Worm (Caenorhabditis elegans) whole organism, L1 larva: Measurements from ENCODE around the gene C10F3.7.

ENCODE experiments used
- aha-1 ChIP-seq: fragments of 150-350 bp; optimal IDR thresholded peaks from 2 replicates; lab custom pipeline; 2014; ENCODE audit warnings: missing biosample characterization, missing genetic modification characterization
- alr-1 ChIP-seq: fragments of 200-800 bp; sonication (Bioruptor generic); optimal IDR thresholded peaks from 2 replicates; lab custom pipeline; 2018; ENCODE audit warnings: borderline replicate concordance, mild to moderate bottlenecking, missing genetic modification characterization, missing compliant biosample characterization
- aly-2 ChIP-seq: fragments of 150-350 bp; optimal IDR thresholded peaks from 2 replicates; lab custom pipeline; 2014; ENCODE audit warnings: missing biosample characterization, missing genetic modification characterization
- blmp-1 ChIP-seq: fragments of 150-350 bp; optimal IDR thresholded peaks from 2 replicates; lab custom pipeline; 2014; ENCODE audit warnings: missing biosample characterization, missing genetic modification characterization
- ceh-88 ChIP-seq: fragments of 200-800 bp; sonication (Bioruptor generic); IDR thresholded peaks from 2 replicates; pipeline ENCODE4 v1.3.6; 2022; ENCODE audit warnings: missing genetic modification characterization, missing compliant biosample characterization
- dsc-1 ChIP-seq: sonication (generic microtip); optimal IDR thresholded peaks from 2 replicates; lab custom pipeline; 2016; ENCODE audit warnings: mild to moderate bottlenecking, missing genetic modification characterization, missing compliant biosample characterization
- efl-1 ChIP-seq, 4 experiments: fragments of 150-350 bp; optimal IDR thresholded peaks in 3 of 4; peaks in 1 of 4; 1 replicate in 1 of 4; 2 replicates in 3 of 4; lab custom pipeline; 2014; ENCODE audit warnings: missing biosample characterization in 2 of 4, missing genetic modification characterization in 2 of 4, missing genetic modification reagents in 2 of 4
- efl-3 ChIP-seq: fragments of 200-800 bp; sonication (Bioruptor generic); optimal IDR thresholded peaks from 2 replicates; lab custom pipeline; 2018; ENCODE audit warnings: mild to moderate bottlenecking, missing genetic modification characterization, missing compliant biosample characterization
- egl-13 ChIP-seq: sonication (generic microtip); optimal IDR thresholded peaks from 2 replicates; lab custom pipeline; 2016; ENCODE audit warnings: missing genotype, missing genetic modification reagents, missing genetic modification characterization, missing compliant biosample characterization
- egl-27 ChIP-seq, 2 experiments: fragments of 150-350 bp in 1 of 2; sonication (generic microtip); optimal IDR thresholded peaks; 3 replicates each; lab custom pipeline; 2017 to 2018; ENCODE audit warnings: missing biosample characterization in 2 of 2, missing genetic modification characterization in 2 of 2, missing genetic modification reagents in 2 of 2
- elt-3 ChIP-seq, 6 experiments: fragments of 150-350 bp in 1 of 6; sonication (generic microtip); optimal IDR thresholded peaks; 2 replicates each; lab custom pipeline; 2017 to 2018; ENCODE audit warnings: missing biosample characterization in 6 of 6, missing genetic modification characterization in 6 of 6, inconsistent platforms in 1 of 6
- ets-5 ChIP-seq: fragments of 200-800 bp; sonication (Bioruptor generic); IDR thresholded peaks from 2 replicates; pipeline ENCODE4 v1.3.6; 2022; ENCODE audit warnings: missing genetic modification characterization, missing compliant biosample characterization
- fkh-8 ChIP-seq: sonication (generic microtip); optimal IDR thresholded peaks from 2 replicates; lab custom pipeline; 2016; ENCODE audit warnings: mild to moderate bottlenecking, missing genetic modification characterization, missing compliant biosample characterization
- grh-1 ChIP-seq: fragments of 200-800 bp; sonication (Bioruptor generic); IDR thresholded peaks from 2 replicates; pipeline ENCODE4 v1.3.6; 2022; ENCODE audit warnings: missing genetic modification reagents, missing genetic modification characterization, missing compliant biosample characterization
- hlh-17 ChIP-seq: fragments of 200-800 bp; sonication (Bioruptor generic); optimal IDR thresholded peaks from 2 replicates; lab custom pipeline; 2018; ENCODE audit warnings: missing genetic modification characterization, mild to moderate bottlenecking, missing compliant biosample characterization, moderate library complexity, borderline replicate concordance
- isw-1 ChIP-seq: fragments of 200-800 bp; sonication (Bioruptor generic); IDR thresholded peaks from 2 replicates; pipeline ENCODE4 v1.3.6; 2022; ENCODE audit warnings: missing genetic modification characterization, missing compliant biosample characterization
- jun-1 ChIP-seq: fragments of 150-350 bp; optimal IDR thresholded peaks from 2 replicates; lab custom pipeline; 2014; ENCODE audit warnings: missing biosample characterization, missing genetic modification reagents, missing genetic modification characterization
- lin-13 ChIP-seq: fragments of 150-350 bp; optimal IDR thresholded peaks from 2 replicates; lab custom pipeline; 2014; ENCODE audit warnings: missing biosample characterization, missing genetic modification reagents, missing genetic modification characterization
- lin-39 ChIP-seq: fragments of 150-350 bp; optimal IDR thresholded peaks from 2 replicates; lab custom pipeline; 2014; ENCODE audit warnings: missing biosample characterization, missing genetic modification reagents, missing genetic modification characterization
- lir-3 ChIP-seq: sonication (generic microtip); optimal IDR thresholded peaks from 2 replicates; lab custom pipeline; 2016; ENCODE audit warnings: mild to moderate bottlenecking, missing genetic modification characterization, moderate library complexity, missing compliant biosample characterization; ENCODE audit not compliant: poor library complexity
- lsy-2 ChIP-seq, 2 experiments: fragments of 150-350 bp; optimal IDR thresholded peaks; 2 replicates each; lab custom pipeline; 2014; ENCODE audit warnings: missing biosample characterization in 2 of 2, missing genetic modification characterization in 2 of 2
- mab-9 ChIP-seq: fragments of 200-800 bp; sonication (Bioruptor generic); IDR thresholded peaks from 2 replicates; pipeline ENCODE4 v1.3.6; 2022; ENCODE audit warnings: missing genetic modification reagents, missing genetic modification characterization, missing compliant biosample characterization
- mdl-1 ChIP-seq, 2 experiments: fragments of 150-350 bp; optimal IDR thresholded peaks; 2 replicates each; lab custom pipeline; 2014 to 2017; ENCODE audit warnings: missing biosample characterization in 2 of 2, missing genetic modification characterization in 2 of 2, inconsistent platforms in 1 of 2
- mep-1 ChIP-seq: fragments of 150-350 bp; optimal IDR thresholded peaks from 2 replicates; lab custom pipeline; 2014; ENCODE audit warnings: missing biosample characterization, missing genetic modification characterization
- nhr-11 ChIP-seq: fragments of 150-350 bp; optimal IDR thresholded peaks from 2 replicates; lab custom pipeline; 2014; ENCODE audit warnings: missing biosample characterization, missing genetic modification characterization
- nhr-19 ChIP-seq: fragments of 200-800 bp; sonication (Bioruptor generic); conservative IDR thresholded peaks from 2 replicates; pipeline ENCODE4 v1.3.6; 2022; ENCODE audit warnings: missing genetic modification characterization, missing compliant biosample characterization
- nhr-76 ChIP-seq: sonication (generic microtip); optimal IDR thresholded peaks from 2 replicates; lab custom pipeline; 2017; ENCODE audit warnings: missing biosample characterization, missing genetic modification characterization
- nhr-77 ChIP-seq: fragments of 150-350 bp; optimal IDR thresholded peaks from 2 replicates; lab custom pipeline; 2014; ENCODE audit warnings: missing biosample characterization, missing genetic modification characterization
- nhr-85 ChIP-seq: sonication (generic microtip); peaks from one replicate; lab custom pipeline; 2016; ENCODE audit warnings: missing genetic modification characterization, inconsistent platforms, missing compliant biosample characterization
- nhr-90 ChIP-seq: sonication (generic microtip); optimal IDR thresholded peaks from 2 replicates; lab custom pipeline; 2016; ENCODE audit warnings: mild to moderate bottlenecking, missing genetic modification characterization, missing compliant biosample characterization; ENCODE audit not compliant: poor library complexity
- pqm-1 ChIP-seq: sonication (generic microtip); optimal IDR thresholded peaks from 3 replicates; lab custom pipeline; 2017; ENCODE audit warnings: missing biosample characterization, missing genetic modification characterization
- skn-1 ChIP-seq: fragments of 150-350 bp; optimal IDR thresholded peaks from 2 replicates; lab custom pipeline; 2014; ENCODE audit warnings: missing biosample characterization, missing genetic modification characterization
- sox-4 ChIP-seq: sonication (generic microtip); optimal IDR thresholded peaks from 2 replicates; lab custom pipeline; 2016; ENCODE audit warnings: missing genetic modification characterization, missing compliant biosample characterization
- sptf-1 ChIP-seq: fragments of 150-350 bp; optimal IDR thresholded peaks from 2 replicates; lab custom pipeline; 2014; ENCODE audit warnings: missing biosample characterization, missing genetic modification characterization
- swsn-7 ChIP-seq: sonication (generic microtip); optimal IDR thresholded peaks from 2 replicates; lab custom pipeline; 2016; ENCODE audit warnings: missing genetic modification characterization, missing compliant biosample characterization
- unc-130 ChIP-seq: fragments of 150-350 bp; optimal IDR thresholded peaks from 2 replicates; lab custom pipeline; 2017; ENCODE audit warnings: missing biosample characterization, missing genetic modification characterization, inconsistent platforms
- unc-62 ChIP-seq: fragments of 150-350 bp; optimal IDR thresholded peaks from 2 replicates; lab custom pipeline; 2014; ENCODE audit warnings: missing biosample characterization, missing genetic modification reagents, missing genetic modification characterization
- xbp-1 ChIP-seq: sonication (generic microtip); optimal IDR thresholded peaks from 2 replicates; lab custom pipeline; 2016; ENCODE audit warnings: missing genetic modification characterization, missing compliant biosample characterization
- zag-1 ChIP-seq: fragments of 150-350 bp; optimal IDR thresholded peaks from 2 replicates; lab custom pipeline; 2014; ENCODE audit warnings: missing biosample characterization, missing genetic modification characterization
- zip-4 ChIP-seq: fragments of 200-800 bp; sonication (Bioruptor generic); optimal IDR thresholded peaks from 2 replicates; lab custom pipeline; 2018; ENCODE audit warnings: mild to moderate bottlenecking, missing genetic modification characterization, moderate library complexity, missing compliant biosample characterization
- ztf-4 ChIP-seq: fragments of 150-350 bp; optimal IDR thresholded peaks from 2 replicates; lab custom pipeline; 2014; ENCODE audit warnings: missing biosample characterization, missing genetic modification characterization

Gene C10F3.7

ce11 chrV:6030559-6030975 is 43.9 kb upstream of the C10F3.7 start (continued):
- no peak for TF ChIP-seq sptf-1 (tag; lab: Kevin White, UChicago)
- TF ChIP-seq efl-3: no peak
- TF ChIP-seq swsn-7 (tag; lab: Kevin White, UChicago): no peak
- no peak for TF ChIP-seq zip-4 (GFP tag; lab: Kevin White, UChicago)
- no peak for TF ChIP-seq xbp-1 (tag; lab: Kevin White, UChicago)
- no peak for TF ChIP-seq sox-4
- peak; percentile 16 for TF ChIP-seq fkh-8
- TF ChIP-seq mab-9 (GFP tag; lab: Robert Waterston, UW): no peak
- TF ChIP-seq blmp-1 (tag; lab: Kevin White, UChicago): no peak
- TF ChIP-seq alr-1: no peak
- TF ChIP-seq aha-1: no peak
- no peak for TF ChIP-seq aly-2 (tag; lab: Kevin White, UChicago)
- TF ChIP-seq grh-1 (GFP tag; lab: Robert Waterston, UW): no peak
- no peak for TF ChIP-seq unc-130 (tag; lab: Kevin White, UChicago)
- TF ChIP-seq nhr-77 (tag; lab: Kevin White, UChicago): no peak
- TF ChIP-seq dsc-1 (tag; lab: Kevin White, UChicago): no peak
- no peak for TF ChIP-seq ceh-88 (GFP tag; lab: Robert Waterston, UW)
- TF ChIP-seq lsy-2 (tag; optimal IDR thresholded peaks at IDR 0.05; lab: Kevin White, UChicago): peak in 1 of 2 experiments; percentile 40
- TF ChIP-seq nhr-19 (GFP tag; lab: Robert Waterston, UW): no peak
- no peak for TF ChIP-seq elt-3 (tag; optimal IDR thresholded peaks at IDR 0.05; lab: Kevin White, UChicago)
- no peak for TF ChIP-seq unc-62 (GFP tag; lab: Kevin White, UChicago)
- TF ChIP-seq zag-1 (tag; lab: Kevin White, UChicago): no peak
- no peak for TF ChIP-seq nhr-76 (tag; lab: Kevin White, UChicago)
- TF ChIP-seq ets-5 (GFP tag; lab: Robert Waterston, UW): no peak
- TF ChIP-seq lir-3 (tag; lab: Kevin White, UChicago): no peak
- no peak for TF ChIP-seq mdl-1 (tag; optimal IDR thresholded peaks at IDR 0.05; lab: Kevin White, UChicago)
- no peak for TF ChIP-seq lin-13
- TF ChIP-seq egl-27 (tag; optimal IDR thresholded peaks at IDR 0.05; lab: Kevin White, UChicago): no peak
- TF ChIP-seq mep-1 (tag; lab: Kevin White, UChicago): no peak
- no peak for TF ChIP-seq nhr-85 (tag; lab: Kevin White, UChicago)
- no peak for TF ChIP-seq nhr-11
- TF ChIP-seq skn-1: no peak
- TF ChIP-seq nhr-90: no peak
- TF ChIP-seq efl-1 (optimal IDR thresholded peaks at IDR 0.05; lab: Kevin White, UChicago): peak; percentile 11 to 12
- peak in 1 of 2 experiments; percentile 19 for TF ChIP-seq efl-1 (GFP tag; optimal IDR thresholded peaks at IDR 0.05 in 1 of 2; lab: Kevin White, UChicago)
- TF ChIP-seq ztf-4: no peak
- TF ChIP-seq isw-1 (GFP tag; lab: Robert Waterston, UW): no peak
- no peak for TF ChIP-seq hlh-17 (GFP tag; lab: Kevin White, UChicago)
- TF ChIP-seq pqm-1 (tag; lab: Kevin White, UChicago): no peak
- no peak for TF ChIP-seq lin-39 (tag; lab: Kevin White, UChicago)
- no peak for TF ChIP-seq jun-1 (tag; lab: Kevin White, UChicago)
- TF ChIP-seq egl-13 (tag; lab: Kevin White, UChicago): no peak
- TF ChIP-seq, all 84 proteins: peak for 13

DNA sequence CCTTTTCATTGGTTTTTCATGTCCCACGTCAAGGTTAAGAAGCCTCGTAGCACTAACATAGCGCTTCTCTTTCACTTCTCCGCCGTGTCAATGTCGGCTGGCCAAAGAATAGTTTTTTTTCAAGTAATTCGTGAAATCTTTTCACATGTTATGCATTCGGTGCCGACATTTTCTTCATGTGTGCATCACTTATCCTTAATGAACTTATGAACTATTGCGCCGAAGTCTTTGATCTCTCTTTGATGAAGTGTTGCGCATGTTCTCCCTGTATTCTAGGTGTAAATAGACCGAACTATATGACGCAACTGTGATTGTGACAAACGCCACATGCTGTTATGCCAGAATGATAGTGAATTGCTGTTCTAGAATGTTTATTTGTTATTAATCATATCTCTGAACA is 35.4 kb upstream of the C10F3.7 start:
- TF ChIP-seq blmp-1 (tag; lab: Kevin White, UChicago) (peak; percentile 17), grh-1 (GFP tag; lab: Robert Waterston, UW) (no peak), nhr-85 (tag; lab: Kevin White, UChicago) (peak; percentile 3)
- TF ChIP-seq, all 84 proteins: peak for 2
